Worm (Caenorhabditis elegans): ENCODE results near the gene fbxb-112.

fbxb-112 gene

ce11 chrII:3481584-3481983 lies 9.3 kb upstream of the fbxb-112 start, which contains the start of gene Y49F6B.8:
TSS of gene Y49F6B.8 (minus strand) at chrII:3481684.
- TF ChIP-seq efl-3 (GFP tag; optimal IDR thresholded peaks at IDR 0.05) (no peak), skn-1 (tag; optimal IDR thresholded peaks at IDR 0.05) (no peak), nhr-90 (tag; optimal IDR thresholded peaks at IDR 0.05; ENCODE audit: poor library complexity) (no peak)

DNA sequence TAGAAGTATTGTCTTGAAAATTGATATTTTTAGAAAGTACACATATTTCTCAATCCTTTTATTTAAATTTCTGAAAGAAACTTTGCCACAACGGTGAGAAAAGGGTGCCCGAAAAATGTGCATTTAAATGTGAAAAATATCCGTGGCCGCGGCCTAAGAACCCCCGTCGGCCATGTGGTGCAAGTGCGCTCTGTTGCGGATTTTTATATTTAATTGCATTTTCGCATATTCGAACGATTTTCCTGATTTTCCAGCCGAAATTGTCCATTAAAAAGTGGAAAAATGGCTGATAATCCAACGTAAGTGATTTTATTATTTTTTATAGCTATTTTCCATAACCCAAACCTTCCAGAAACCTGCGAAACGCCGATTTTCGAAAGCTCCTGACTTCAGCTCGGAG lies 8.7 kb upstream of the fbxb-112 start, which contains the start of gene smu-2:
Gene smu-2, plus strand, starts transcription at position 178 of the 400 bp plus-strand sequence.
- TF ChIP-seq elt-3 (tag; optimal IDR thresholded peaks at IDR 0.05) = no peak
- TF ChIP-seq isw-1 (GFP tag; IDR thresholded peaks at IDR 0.05) = peak; percentile 68
- TF ChIP-seq pax-3 (tag; optimal IDR thresholded peaks at IDR 0.05) = peak; percentile 62
- TF ChIP-seq xbp-1 (tag; optimal IDR thresholded peaks at IDR 0.05) = peak; percentile 62
- peak; percentile 71 for TF ChIP-seq tbx-2 (tag; optimal IDR thresholded peaks at IDR 0.05)
- TF ChIP-seq nhr-20 (tag; optimal IDR thresholded peaks at IDR 0.05) = peak; percentile 56
- TF ChIP-seq nhr-237 (tag; optimal IDR thresholded peaks at IDR 0.05) = peak; percentile 39
- no peak for TF ChIP-seq nhr-11 (tag; optimal IDR thresholded peaks at IDR 0.05)
- peak; percentile 67 for TF ChIP-seq C04F5.9 (tag; optimal IDR thresholded peaks at IDR 0.05)
- TF ChIP-seq C34B4.2 (tag; optimal IDR thresholded peaks at IDR 0.05) = no peak
- TF ChIP-seq fkh-10 (GFP tag; optimal IDR thresholded peaks at IDR 0.05) = peak; percentile 44
- peak; percentile 56 for TF ChIP-seq C16A3.4 (tag; optimal IDR thresholded peaks at IDR 0.05)
- no peak for TF ChIP-seq blmp-1 (tag; optimal IDR thresholded peaks at IDR 0.05)
- peak; percentile 71 to 73 for TF ChIP-seq efl-1 (optimal IDR thresholded peaks at IDR 0.05)
- TF ChIP-seq efl-1 (GFP tag; optimal IDR thresholded peaks at IDR 0.05 in 1 of 2) = peak; percentile 71 to 96
- TF ChIP-seq ztf-11 (tag; optimal IDR thresholded peaks at IDR 0.05) = peak in 1 of 2 experiments; percentile 77
- peak; percentile 48 for TF ChIP-seq elt-2 (tag; optimal IDR thresholded peaks at IDR 0.05)
- peak; percentile 69 to 75 for TF ChIP-seq lsy-2 (tag; optimal IDR thresholded peaks at IDR 0.05)
- TF ChIP-seq mef-2 (tag; optimal IDR thresholded peaks at IDR 0.05) = no peak
- peak; percentile 51 to 70 for TF ChIP-seq lin-35 (GFP tag; optimal IDR thresholded peaks at IDR 0.05)
- TF ChIP-seq unc-86 (tag; optimal IDR thresholded peaks at IDR 0.05) = peak; percentile 49
- peak; percentile 68 for TF ChIP-seq mep-1 (tag; optimal IDR thresholded peaks at IDR 0.05)
- TF ChIP-seq fkh-8 (tag; optimal IDR thresholded peaks at IDR 0.05) = peak; percentile 65
- peak; percentile 41 for TF ChIP-seq snpc-4 (tag; optimal IDR thresholded peaks at IDR 0.05)
- no peak for TF ChIP-seq aly-2 (tag; optimal IDR thresholded peaks at IDR 0.05)
- peak; percentile 82 for TF ChIP-seq fkh-4 (tag; optimal IDR thresholded peaks at IDR 0.05; ENCODE audit: borderline replicate concordance)
- peak; percentile 97 for TF ChIP-seq rnt-1 (tag; optimal IDR thresholded peaks at IDR 0.05)
- TF ChIP-seq hlh-17 (GFP tag; optimal IDR thresholded peaks at IDR 0.05; ENCODE audit: borderline replicate concordance) = no peak
- TF ChIP-seq lin-15B (tag; optimal IDR thresholded peaks at IDR 0.05) = peak; percentile 88
- TF ChIP-seq nhr-90 (tag; optimal IDR thresholded peaks at IDR 0.05; ENCODE audit: poor library complexity) = peak; percentile 68
- TF ChIP-seq dpl-1 (GFP tag; optimal IDR thresholded peaks at IDR 0.05) = peak; percentile 50 to 73 (median 64)
- no peak for TF ChIP-seq swsn-7 (tag; optimal IDR thresholded peaks at IDR 0.05)
- peak; percentile 37 for TF ChIP-seq skn-1 (tag; optimal IDR thresholded peaks at IDR 0.05)
- no peak for TF ChIP-seq dsc-1 (tag; optimal IDR thresholded peaks at IDR 0.05)
- TF ChIP-seq lin-39 (tag; optimal IDR thresholded peaks at IDR 0.05) = peak; percentile 1
- TF ChIP-seq sup-37 (GFP tag; optimal IDR thresholded peaks at IDR 0.05) = no peak
- TF ChIP-seq jun-1 (tag; optimal IDR thresholded peaks at IDR 0.05) = no peak
- peak; percentile 66 for TF ChIP-seq sox-4 (tag; optimal IDR thresholded peaks at IDR 0.05)
- TF ChIP-seq nhr-85 (tag) = peak; percentile 83
- peak; percentile 24 to 81 (median 55) for TF ChIP-seq ceh-82 (tag; optimal IDR thresholded peaks at IDR 0.05)
- TF ChIP-seq nhr-19 (GFP tag; conservative IDR thresholded peaks at IDR 0.05) = peak; percentile 57
- peak; percentile 87 for TF ChIP-seq lir-3 (tag; optimal IDR thresholded peaks at IDR 0.05; ENCODE audit: poor library complexity)
- no peak for TF ChIP-seq unc-130 (tag; optimal IDR thresholded peaks at IDR 0.05)
- no peak for TF ChIP-seq nhr-28 (tag; optimal IDR thresholded peaks at IDR 0.05)
- TF ChIP-seq fos-1 (tag; optimal IDR thresholded peaks at IDR 0.05) = no peak
- TF ChIP-seq irx-1 (tag; optimal IDR thresholded peaks at IDR 0.05) = peak; percentile 82
- no peak for TF ChIP-seq tlp-1 (tag; optimal IDR thresholded peaks at IDR 0.05)
- TF ChIP-seq mab-9 (GFP tag; IDR thresholded peaks at IDR 0.05) = peak; percentile 54
- TF ChIP-seq unc-98 (GFP tag; IDR thresholded peaks at IDR 0.05) = peak; percentile 68
- peak; percentile 25 for TF ChIP-seq egl-13 (tag; optimal IDR thresholded peaks at IDR 0.05)
